Worm (Caenorhabditis elegans) whole organism, L2 larva: ENCODE data around the gene B0416.7.

Experiments used
- R02D3.7 ChIP-seq: fragments of 150-350 bp; optimal IDR thresholded peaks from 2 replicates; lab custom pipeline; 2014; ENCODE audit warnings: missing biosample characterization, missing genetic modification characterization
- Y55F3AM.14 ChIP-seq: fragments of 200-800 bp; sonication (Bioruptor generic); optimal IDR thresholded peaks from 2 replicates; lab custom pipeline; 2018; ENCODE audit warnings: mild to moderate bottlenecking, missing genetic modification characterization, missing compliant biosample characterization
- alr-1 ChIP-seq: fragments of 150-350 bp; optimal IDR thresholded peaks from 2 replicates; lab custom pipeline; 2014; ENCODE audit warnings: missing biosample characterization, missing genetic modification characterization
- aly-2 ChIP-seq: fragments of 150-350 bp; optimal IDR thresholded peaks from 2 replicates; lab custom pipeline; 2014; ENCODE audit warnings: missing biosample characterization, missing genetic modification characterization
- ama-1 ChIP-seq: fragments of 150-350 bp; optimal IDR thresholded peaks from 2 replicates; lab custom pipeline; 2018; ENCODE audit warnings: inconsistent platforms
- blmp-1 ChIP-seq: sonication (generic microtip); optimal IDR thresholded peaks from 2 replicates; lab custom pipeline; 2017; ENCODE audit warnings: missing genetic modification characterization, mild to moderate bottlenecking, missing compliant biosample characterization, antibody characterized with exemption, moderate library complexity; ENCODE audit not compliant: insufficient read depth
- crh-2 ChIP-seq: sonication (generic microtip); optimal IDR thresholded peaks from 2 replicates; lab custom pipeline; 2017; ENCODE audit warnings: missing biosample characterization, missing genetic modification characterization
- egl-27 ChIP-seq: sonication (generic microtip); optimal IDR thresholded peaks from 3 replicates; lab custom pipeline; 2017; ENCODE audit warnings: missing biosample characterization, missing genetic modification reagents, missing genetic modification characterization
- elt-1 ChIP-seq: fragments of 150-350 bp; optimal IDR thresholded peaks from 2 replicates; lab custom pipeline; 2014; ENCODE audit warnings: missing biosample characterization, missing genetic modification characterization
- fos-1 ChIP-seq: fragments of 150-350 bp; optimal IDR thresholded peaks from 2 replicates; lab custom pipeline; 2014; ENCODE audit warnings: missing biosample characterization, missing genetic modification characterization
- gmeb-1 ChIP-seq: fragments of 150-350 bp; optimal IDR thresholded peaks from 2 replicates; lab custom pipeline; 2014; ENCODE audit warnings: missing biosample characterization, missing genetic modification characterization
- lin-39 ChIP-seq: fragments of 150-350 bp; optimal IDR thresholded peaks from 2 replicates; lab custom pipeline; 2014; ENCODE audit warnings: missing biosample characterization, missing genetic modification reagents, missing genetic modification characterization
- mab-5 ChIP-seq: fragments of 150-350 bp; optimal IDR thresholded peaks from 2 replicates; lab custom pipeline; 2014; ENCODE audit warnings: missing biosample characterization, missing genetic modification characterization
- mbf-1 ChIP-seq: sonication (generic microtip); optimal IDR thresholded peaks from 2 replicates; lab custom pipeline; 2017; ENCODE audit warnings: missing biosample characterization, missing genetic modification characterization
- nhr-10 ChIP-seq: sonication (generic microtip); optimal IDR thresholded peaks from 2 replicates; lab custom pipeline; 2017; ENCODE audit warnings: missing biosample characterization, missing genetic modification characterization
- nhr-11 ChIP-seq: fragments of 150-350 bp; optimal IDR thresholded peaks from 2 replicates; lab custom pipeline; 2014; ENCODE audit warnings: missing biosample characterization, missing genetic modification characterization
- nhr-12 ChIP-seq: fragments of 150-350 bp; optimal IDR thresholded peaks from 2 replicates; lab custom pipeline; 2014; ENCODE audit warnings: missing biosample characterization, missing genetic modification characterization
- nhr-129 ChIP-seq: fragments of 150-350 bp; optimal IDR thresholded peaks from 2 replicates; lab custom pipeline; 2014; ENCODE audit warnings: missing biosample characterization, missing genetic modification characterization
- nhr-21 ChIP-seq: fragments of 150-350 bp; optimal IDR thresholded peaks from 2 replicates; lab custom pipeline; 2014; ENCODE audit warnings: missing biosample characterization, missing genetic modification characterization
- nhr-23 ChIP-seq: fragments of 150-350 bp; optimal IDR thresholded peaks from 2 replicates; lab custom pipeline; 2014; ENCODE audit warnings: missing biosample characterization, missing genetic modification reagents, missing genetic modification characterization
- nhr-237 ChIP-seq: fragments of 150-350 bp; optimal IDR thresholded peaks from 2 replicates; lab custom pipeline; 2014; ENCODE audit warnings: missing biosample characterization, missing genetic modification characterization
- nhr-25 ChIP-seq: fragments of 150-350 bp; sonication (generic microtip); optimal IDR thresholded peaks from 3 replicates; lab custom pipeline; 2014; ENCODE audit warnings: missing biosample characterization, missing genetic modification characterization
- nhr-6 ChIP-seq: fragments of 150-350 bp; optimal IDR thresholded peaks from 2 replicates; lab custom pipeline; 2014; ENCODE audit warnings: missing biosample characterization, missing genetic modification characterization
- peb-1 ChIP-seq: fragments of 150-350 bp; optimal IDR thresholded peaks from 2 replicates; lab custom pipeline; 2014; ENCODE audit warnings: missing biosample characterization, missing genetic modification characterization
- sem-4 ChIP-seq: fragments of 150-350 bp; optimal IDR thresholded peaks from 2 replicates; lab custom pipeline; 2014; ENCODE audit warnings: missing biosample characterization, missing genetic modification reagents, missing genetic modification characterization
- skn-1 ChIP-seq: sonication (generic microtip); optimal IDR thresholded peaks from 2 replicates; lab custom pipeline; 2017; ENCODE audit warnings: missing biosample characterization, missing genetic modification characterization
- sma-3 ChIP-seq: sonication (generic microtip); optimal IDR thresholded peaks from 2 replicates; lab custom pipeline; 2016; ENCODE audit warnings: missing genetic modification reagents, missing genetic modification characterization, missing compliant biosample characterization
- sma-9 ChIP-seq, 2 experiments: fragments of 150-350 bp in 1 of 2; sonication (generic microtip) in 1 of 2; optimal IDR thresholded peaks; 2 replicates each; lab custom pipeline; 2014 to 2016; ENCODE audit warnings: missing genetic modification characterization in 2 of 2, mild to moderate bottlenecking in 1 of 2, missing biosample characterization in 1 of 2, missing compliant biosample characterization in 1 of 2, missing genetic modification reagents in 1 of 2, moderate library complexity in 1 of 2
- snpc-4 ChIP-seq: fragments of 150-350 bp; optimal IDR thresholded peaks from 2 replicates; lab custom pipeline; 2014; ENCODE audit warnings: missing biosample characterization, missing genetic modification characterization
- unc-55 ChIP-seq: fragments of 150-350 bp; sonication (generic microtip); optimal IDR thresholded peaks from 3 replicates; lab custom pipeline; 2014; ENCODE audit warnings: missing biosample characterization, missing genetic modification reagents, missing genetic modification characterization
- ztf-1 ChIP-seq: fragments of 200-800 bp; sonication (Bioruptor generic); conservative IDR thresholded peaks from 2 replicates; pipeline ENCODE4 v1.3.6; 2022; ENCODE audit warnings: missing genetic modification characterization, missing compliant biosample characterization
- ztf-11 ChIP-seq: sonication (generic microtip); optimal IDR thresholded peaks from 2 replicates; lab custom pipeline; 2017; ENCODE audit warnings: missing biosample characterization, missing genetic modification characterization
- ztf-4 ChIP-seq: fragments of 150-350 bp; optimal IDR thresholded peaks from 2 replicates; lab custom pipeline; 2014; ENCODE audit warnings: missing biosample characterization, missing genetic modification characterization

The B0416.7 gene

ce11 chrX:9274574-9274973 is 23.2 kb downstream of the B0416.7 start, which contains the start of gene B0416.10:
Gene B0416.10 (minus strand): TSS chrX:9274674.
- TF ChIP-seq ztf-11: no peak
- no peak for TF ChIP-seq nhr-129 (tag; lab: Kevin White, UChicago)
- TF ChIP-seq peb-1 (tag; lab: Kevin White, UChicago): no peak
- TF ChIP-seq nhr-25: no peak
- TF ChIP-seq Y55F3AM.14 (GFP tag; lab: Kevin White, UChicago): no peak
- no peak for TF ChIP-seq sma-9 (GFP tag; optimal IDR thresholded peaks at IDR 0.05; lab: Kevin White, UChicago)
- TF ChIP-seq sma-9 (tag; optimal IDR thresholded peaks at IDR 0.05; lab: Kevin White, UChicago): no peak
- no peak for TF ChIP-seq unc-55 (GFP tag; lab: Kevin White, UChicago)
- TF ChIP-seq sem-4: no peak
- no peak for TF ChIP-seq ama-1
- TF ChIP-seq elt-1 (tag; lab: Kevin White, UChicago): no peak
- TF ChIP-seq skn-1: no peak
- no peak for TF ChIP-seq sma-3 (GFP tag; lab: Kevin White, UChicago)
- no peak for TF ChIP-seq snpc-4 (tag; lab: Kevin White, UChicago)
- no peak for TF ChIP-seq gmeb-1 (tag; lab: Kevin White, UChicago)
- no peak for TF ChIP-seq nhr-6 (tag; lab: Kevin White, UChicago)
- TF ChIP-seq crh-2 (tag; lab: Kevin White, UChicago): no peak
- no peak for TF ChIP-seq egl-27 (tag; lab: Kevin White, UChicago)
- no peak for TF ChIP-seq mbf-1 (tag; lab: Kevin White, UChicago)
- TF ChIP-seq R02D3.7 (tag; lab: Kevin White, UChicago): no peak
- TF ChIP-seq, all 48 proteins: peak for 0

DNA sequence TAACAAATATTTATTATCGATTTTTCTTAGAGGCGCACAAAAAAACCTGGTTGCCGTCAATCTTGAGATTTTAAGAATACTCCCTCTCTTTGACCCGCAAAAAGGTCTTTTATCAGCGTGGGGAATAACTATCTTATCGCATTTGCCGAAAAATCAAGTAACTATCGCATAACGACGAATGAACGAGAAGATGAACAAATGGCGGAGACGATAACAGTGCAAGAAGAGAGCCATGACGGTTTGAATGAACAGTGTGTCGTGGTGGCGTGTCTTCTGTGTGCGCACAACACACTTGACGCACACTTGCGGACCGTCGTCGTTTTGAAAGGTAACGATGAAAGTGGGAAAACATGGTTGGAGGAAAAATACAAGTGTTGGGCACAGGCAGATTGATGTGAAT is 25.8 kb downstream of the B0416.7 start:
- TF ChIP-seq blmp-1 (tag; lab: Kevin White, UChicago) (no peak), nhr-10 (tag; lab: Kevin White, UChicago) (no peak), nhr-129 (tag; lab: Kevin White, UChicago) (no peak), lin-39 (no peak), nhr-12 (tag; lab: Kevin White, UChicago) (no peak), egl-27 (tag; lab: Kevin White, UChicago) (no peak), nhr-237 (tag; lab: Kevin White, UChicago) (no peak), nhr-21 (tag; lab: Kevin White, UChicago) (no peak), sma-9 (GFP tag; optimal IDR thresholded peaks at IDR 0.05; lab: Kevin White, UChicago) (peak; percentile 62), sma-9 (tag; optimal IDR thresholded peaks at IDR 0.05; lab: Kevin White, UChicago) (no peak), mbf-1 (tag; lab: Kevin White, UChicago) (no peak), fos-1 (tag; lab: Kevin White, UChicago) (peak; percentile 89), nhr-6 (tag; lab: Kevin White, UChicago) (no peak), ztf-11 (no peak), crh-2 (tag; lab: Kevin White, UChicago) (peak; percentile 46), aly-2 (no peak), ztf-1 (GFP tag; lab: Robert Waterston, UW) (no peak), elt-1 (tag; lab: Kevin White, UChicago) (no peak), alr-1 (tag; lab: Kevin White, UChicago) (no peak), Y55F3AM.14 (GFP tag; lab: Kevin White, UChicago) (no peak), ztf-4 (no peak), snpc-4 (tag; lab: Kevin White, UChicago) (no peak), R02D3.7 (tag; lab: Kevin White, UChicago) (no peak), gmeb-1 (tag; lab: Kevin White, UChicago) (no peak), mab-5 (no peak)

DNA sequence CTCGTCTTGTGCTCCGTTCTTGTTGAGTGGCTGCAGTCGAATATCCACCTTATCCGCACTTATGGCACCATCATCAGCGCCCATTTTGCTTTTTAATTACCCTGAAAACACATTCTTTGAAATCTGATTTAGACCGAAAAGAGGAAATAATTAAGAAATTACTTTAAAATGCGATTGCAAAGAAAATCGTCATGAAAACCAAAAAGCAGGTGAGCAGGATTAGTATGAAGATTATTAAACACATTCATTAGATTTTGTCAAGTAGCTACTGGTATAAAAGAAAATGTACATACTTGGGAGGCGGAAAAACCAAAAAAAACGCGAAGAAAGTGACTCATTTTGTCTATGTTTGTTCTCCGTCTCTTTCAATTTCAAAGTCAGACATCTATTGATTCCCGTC is 27.0 kb downstream of the B0416.7 start, which contains the start of gene B0416.5:
B0416.5 (minus strand) TSS at position 101 of the 400 bp plus-strand sequence.
- TF ChIP-seq nhr-25 (no peak), unc-55 (GFP tag; lab: Kevin White, UChicago) (peak; percentile 9)

- no peak for TF ChIP-seq nhr-11 (tag; lab: Kevin White, UChicago)
- TF ChIP-seq nhr-237 (tag; lab: Kevin White, UChicago): no peak
- TF ChIP-seq ztf-4: no peak
- TF ChIP-seq alr-1 (tag; lab: Kevin White, UChicago): no peak
- no peak for TF ChIP-seq sma-3 (GFP tag; lab: Kevin White, UChicago)
- no peak for TF ChIP-seq egl-27 (tag; lab: Kevin White, UChicago)
- TF ChIP-seq fos-1 (tag; lab: Kevin White, UChicago): no peak
- no peak for TF ChIP-seq nhr-23 (tag; lab: Kevin White, UChicago)
- no peak for TF ChIP-seq nhr-25
- no peak for TF ChIP-seq mab-5
- TF ChIP-seq, all 48 proteins: peak for 0
Observed at ce11 chrX:9268373-9268772, 29.4 kb downstream of the B0416.7 start.
